Worm (Caenorhabditis elegans) whole organism, midembryonic: ENCODE data around the gene T19D7.7.

Experiments used
- T22C8.4 ChIP-seq: fragments of 200-800 bp; sonication (Bioruptor generic); IDR thresholded peaks from 2 replicates; pipeline ENCODE4 v1.3.6; 2022; ENCODE audit warnings: missing genetic modification characterization, missing compliant biosample characterization
- cog-1 ChIP-seq: sonication (generic microtip); optimal IDR thresholded peaks from 2 replicates; lab custom pipeline; 2016; ENCODE audit warnings: missing genetic modification characterization, missing compliant biosample characterization
- flt-1 ChIP-seq: fragments of 200-800 bp; sonication (Bioruptor generic); IDR thresholded peaks from 2 replicates; pipeline ENCODE4 v1.3.6; 2022; ENCODE audit warnings: missing genetic modification characterization, missing compliant biosample characterization
- klf-2 ChIP-seq: fragments of 200-800 bp; sonication (Bioruptor generic); conservative IDR thresholded peaks from 2 replicates; pipeline ENCODE4 v1.3.6; 2022; ENCODE audit warnings: missing genetic modification reagents, missing genetic modification characterization, missing compliant biosample characterization
- med-1 ChIP-seq: sonication (generic microtip); optimal IDR thresholded peaks from 2 replicates; lab custom pipeline; 2017; ENCODE audit warnings: missing genetic modification characterization, mild to moderate bottlenecking, missing compliant biosample characterization, antibody characterized with exemption, missing genetic modification reagents; ENCODE audit not compliant: insufficient read depth
- ref-1 ChIP-seq: fragments of 200-800 bp; sonication (Bioruptor generic); conservative IDR thresholded peaks from 2 replicates; pipeline ENCODE4 v1.3.6; 2022; ENCODE audit warnings: missing genetic modification reagents, missing genetic modification characterization, missing compliant biosample characterization
- tab-1 ChIP-seq: fragments of 200-800 bp; sonication (Bioruptor generic); IDR thresholded peaks from 2 replicates; pipeline ENCODE4 v1.3.6; 2022; ENCODE audit warnings: missing genetic modification characterization, missing compliant biosample characterization
- ztf-23 ChIP-seq: fragments of 200-800 bp; sonication (Bioruptor generic); IDR thresholded peaks from 2 replicates; pipeline ENCODE4 v1.3.6; 2022; ENCODE audit warnings: missing genetic modification reagents, missing genetic modification characterization, missing compliant biosample characterization
- ztf-29 ChIP-seq: fragments of 200-800 bp; sonication (Bioruptor generic); IDR thresholded peaks from 2 replicates; pipeline ENCODE4 v1.3.6; 2022; ENCODE audit warnings: missing genetic modification reagents, missing genetic modification characterization, missing compliant biosample characterization

The T19D7.7 gene

ce11 chrX:642817-643216, 38.0 kb downstream of the T19D7.7 start:
- TF ChIP-seq cog-1 (no peak), T22C8.4 (GFP tag; lab: Robert Waterston, UW) (no peak), ztf-29 (no peak), ref-1 (GFP tag; lab: Robert Waterston, UW) (no peak), flt-1 (GFP tag; lab: Robert Waterston, UW) (no peak), tab-1 (no peak), ztf-23 (GFP tag; lab: Robert Waterston, UW) (no peak), klf-2 (no peak), med-1 (GFP tag; lab: Kevin White, UChicago) (no peak)

- TF ChIP-seq cog-1 (no peak), tab-1 (no peak), med-1 (GFP tag; lab: Kevin White, UChicago) (no peak), T22C8.4 (GFP tag; lab: Robert Waterston, UW) (no peak), ztf-29 (no peak), ref-1 (GFP tag; lab: Robert Waterston, UW) (no peak), ztf-23 (GFP tag; lab: Robert Waterston, UW) (no peak), flt-1 (GFP tag; lab: Robert Waterston, UW) (no peak), klf-2 (no peak)
Measured at ce11 chrX:641440-641839, 39.4 kb downstream of the T19D7.7 start, which contains the start of gene M6.11. M6.11 (minus strand) TSS chrX:641540.

- no peak for TF ChIP-seq cog-1
- no peak for TF ChIP-seq klf-2
- no peak for TF ChIP-seq ztf-29
- no peak for TF ChIP-seq T22C8.4 (GFP tag; lab: Robert Waterston, UW)
- no peak for TF ChIP-seq ref-1 (GFP tag; lab: Robert Waterston, UW)
- TF ChIP-seq flt-1 (GFP tag; lab: Robert Waterston, UW), result no peak
- TF ChIP-seq tab-1, result no peak
Measured at ce11 chrX:637588-637987, 43.2 kb downstream of the T19D7.7 start.

ce11 chrX:636893-637292, 43.9 kb downstream of the T19D7.7 start, which contains the start of gene pha-2:
pha-2 (minus strand) TSS chrX:636993.
- TF ChIP-seq tab-1, result no peak
- no peak for TF ChIP-seq flt-1 (GFP tag; lab: Robert Waterston, UW)
- no peak for TF ChIP-seq ztf-23 (GFP tag; lab: Robert Waterston, UW)
- no peak for TF ChIP-seq klf-2
- no peak for TF ChIP-seq cog-1
- no peak for TF ChIP-seq T22C8.4 (GFP tag; lab: Robert Waterston, UW)
- no peak for TF ChIP-seq med-1 (GFP tag; lab: Kevin White, UChicago)
- TF ChIP-seq ref-1 (GFP tag; lab: Robert Waterston, UW), result no peak
- no peak for TF ChIP-seq ztf-29

- TF ChIP-seq med-1 (GFP tag; lab: Kevin White, UChicago), result no peak
- no peak for TF ChIP-seq T22C8.4 (GFP tag; lab: Robert Waterston, UW)
- no peak for TF ChIP-seq tab-1
- TF ChIP-seq ref-1 (GFP tag; lab: Robert Waterston, UW), result no peak
- TF ChIP-seq ztf-23 (GFP tag; lab: Robert Waterston, UW), result no peak
- no peak for TF ChIP-seq flt-1 (GFP tag; lab: Robert Waterston, UW)
- no peak for TF ChIP-seq ztf-29
- TF ChIP-seq klf-2, result no peak
- TF ChIP-seq cog-1, result no peak
Measured at ce11 chrX:629134-629533, 51.7 kb downstream of the T19D7.7 start, which contains the start of gene M6.4. M6.4 (plus strand) TSS chrX:629188.
